Fruit fly (Drosophila melanogaster): ENCODE measurements around the gene CG8036.

The CG8036 gene

dm6 chr3R:8670529-8671491, 3.1 kb downstream of the CG8036 start, which contains the start of gene p (continued):
- TF ChIP-seq CG32767 (GFP tag; IDR thresholded peaks at IDR 0.05), result no peak
- TF ChIP-seq CTCF (GFP tag; optimal IDR thresholded peaks at IDR 0.05), result peak; percentile 11

dm6 chr3R:8673803-8674234, 6.2 kb downstream of the CG8036 start, which contains the start of gene mRpL19:
Gene mRpL19, plus strand, starts transcription at chr3R:8674109.
- TF ChIP-seq amos (GFP tag; IDR thresholded peaks at IDR 0.05; ENCODE audit: partially characterized antibody) (peak; percentile 65; the same call in 1 of the 2 replicates), row (GFP tag; IDR thresholded peaks at IDR 0.05) (peak; percentile 73), HmgD (GFP tag; optimal IDR thresholded peaks at IDR 0.05) (no peak), br (optimal IDR thresholded peaks at IDR 0.05) (no peak), CG10654 (GFP tag; optimal IDR thresholded peaks at IDR 0.05) (peak; percentile 10), CG2678 (tag; optimal IDR thresholded peaks at IDR 0.05) (peak; percentile 63), Sox100B (GFP tag; optimal IDR thresholded peaks at IDR 0.05) (peak; percentile 44), CG3838 (GFP tag; optimal IDR thresholded peaks at IDR 0.05) (no peak), salm (tag; optimal IDR thresholded peaks at IDR 0.05) (peak; percentile 13), Med (GFP tag) (peak; percentile 76), Hand (GFP tag; optimal IDR thresholded peaks at IDR 0.05) (peak; percentile 32), CG2120 (GFP tag; optimal IDR thresholded peaks at IDR 0.05) (peak; percentile 45), CG30020 (tag; optimal IDR thresholded peaks at IDR 0.05) (peak; percentile 60), CG7839 (tag; optimal IDR thresholded peaks at IDR 0.05) (peak; percentile 42), Dref (GFP tag; IDR thresholded peaks at IDR 0.05) (peak; percentile 78), CG18476 (GFP tag; optimal IDR thresholded peaks at IDR 0.05) (peak; percentile 17), CG15514 (GFP tag; optimal IDR thresholded peaks at IDR 0.05) (peak; percentile 53), CG12744 (GFP tag; optimal IDR thresholded peaks at IDR 0.05) (no peak), crp (GFP tag; optimal IDR thresholded peaks at IDR 0.05) (peak; percentile 44 to 88), CG12659 (GFP tag; optimal IDR thresholded peaks at IDR 0.05) (peak; percentile 62), stwl (tag; optimal IDR thresholded peaks at IDR 0.05) (peak; percentile 78), gfzf (GFP tag; optimal IDR thresholded peaks at IDR 0.05) (peak; percentile 14), Blimp-1 (GFP tag; optimal IDR thresholded peaks at IDR 0.05) (peak; percentile 48), CG13894 (tag; optimal IDR thresholded peaks at IDR 0.05) (peak; percentile 43), sna (GFP tag; IDR thresholded peaks at IDR 0.05; ENCODE audit: partially characterized antibody) (no peak), Ssrp (tag; optimal IDR thresholded peaks at IDR 0.05) (peak; percentile 29), CG9727 (GFP tag; optimal IDR thresholded peaks at IDR 0.05) (peak; percentile 26), exex (tag; optimal IDR thresholded peaks at IDR 0.05) (peak; percentile 73), Fer2 (tag; optimal IDR thresholded peaks at IDR 0.05) (peak; percentile 22), BEAF-32 (GFP tag; optimal IDR thresholded peaks at IDR 0.05) (peak; percentile 54), Sox102F (GFP tag; optimal IDR thresholded peaks at IDR 0.05) (peak; percentile 22), Bgb (GFP tag; IDR thresholded peaks at IDR 0.05; ENCODE audit: partially characterized antibody) (peak; percentile 72), h (optimal IDR thresholded peaks at IDR 0.05) (no peak), CG18011 (GFP tag; optimal IDR thresholded peaks at IDR 0.05) (no peak), CG10366 (GFP tag; IDR thresholded peaks at IDR 0.05) (no peak), Fer1 (GFP tag; optimal IDR thresholded peaks at IDR 0.05) (peak; percentile 64), pan (optimal IDR thresholded peaks at IDR 0.05) (no peak), pan (GFP tag; optimal IDR thresholded peaks at IDR 0.05 in 1 of 2, IDR thresholded peaks at IDR 0.05 in 1 of 2) (no peak), CG10431 (GFP tag; optimal IDR thresholded peaks at IDR 0.05) (peak; percentile 31), CG7745 (tag; optimal IDR thresholded peaks at IDR 0.05) (no peak), zfh2 (GFP tag; optimal IDR thresholded peaks at IDR 0.05) (no peak), Six4 (GFP tag; optimal IDR thresholded peaks at IDR 0.05) (peak; percentile 5), CG18262 (tag; optimal IDR thresholded peaks at IDR 0.05) (peak; percentile 63), Sry-δ (GFP tag; optimal IDR thresholded peaks at IDR 0.05) (peak; percentile 21), CG6175 (GFP tag; IDR thresholded peaks at IDR 0.05) (no peak)

Data from whole organism, embryonic.